Worm (Caenorhabditis elegans) whole organism, L4 larva: ENCODE data around the gene swp-1.
A peak's percentile ranks its signal among the peaks of the same experiment; 100 is the strongest.

ENCODE experiments used
- D1046.2 ChIP-seq: fragments of 200-800 bp; sonication (Bioruptor generic); IDR thresholded peaks from 2 replicates; pipeline ENCODE4 v1.3.6; 2022; ENCODE audit warnings: missing genetic modification characterization, missing compliant biosample characterization
- F26F4.8 ChIP-seq: fragments of 200-800 bp; sonication (Bioruptor generic); conservative IDR thresholded peaks from 2 replicates; pipeline ENCODE4 v1.3.6; 2022; ENCODE audit warnings: missing genetic modification characterization, missing compliant biosample characterization
- F44E2.7 ChIP-seq: fragments of 200-800 bp; sonication (Bioruptor generic); IDR thresholded peaks from 2 replicates; pipeline ENCODE4 v2.1.2; 2022; ENCODE audit warnings: missing genetic modification characterization, missing compliant biosample characterization
- T26A8.4 ChIP-seq: fragments of 200-800 bp; sonication (Bioruptor generic); IDR thresholded peaks from 2 replicates; pipeline ENCODE4 v1.3.6; 2022; ENCODE audit warnings: missing genetic modification characterization, missing compliant biosample characterization
- Y105C5A.15 ChIP-seq: fragments of 200-800 bp; sonication (Bioruptor generic); IDR thresholded peaks from 2 replicates; pipeline ENCODE4 v1.3.6; 2022; ENCODE audit warnings: missing genetic modification characterization, missing compliant biosample characterization
- Y5F2A.4 ChIP-seq: fragments of 200-800 bp; sonication (Bioruptor generic); optimal IDR thresholded peaks from 2 replicates; lab custom pipeline; 2018; ENCODE audit warnings: mild to moderate bottlenecking, missing genetic modification characterization, missing compliant biosample characterization
- Y75B8A.6 ChIP-seq: fragments of 200-800 bp; sonication (Bioruptor generic); IDR thresholded peaks from 2 replicates; pipeline ENCODE4 v1.3.6; 2022; ENCODE audit warnings: missing genetic modification reagents, missing genetic modification characterization, missing compliant biosample characterization
- ZK337.2 ChIP-seq: fragments of 200-800 bp; sonication (Bioruptor generic); IDR thresholded peaks from 2 replicates; pipeline ENCODE4 v1.3.6; 2022; ENCODE audit warnings: missing genetic modification reagents, missing genetic modification characterization, missing compliant biosample characterization
- ZK546.5 ChIP-seq, 2 experiments: sonication (generic microtip); optimal IDR thresholded peaks; 2 replicates each; lab custom pipeline; 2017; ENCODE audit warnings: missing biosample characterization in 2 of 2, missing genetic modification characterization in 2 of 2
- arid-1 ChIP-seq: fragments of 200-800 bp; sonication (Bioruptor generic); conservative IDR thresholded peaks from 2 replicates; pipeline ENCODE4 v1.3.6; 2022; ENCODE audit warnings: missing genetic modification reagents, missing genetic modification characterization, missing compliant biosample characterization
- ceh-44 ChIP-seq: fragments of 200-800 bp; sonication (Bioruptor generic); IDR thresholded peaks from 2 replicates; pipeline ENCODE4 v1.3.6; 2022; ENCODE audit warnings: missing genetic modification reagents, missing genetic modification characterization, missing compliant biosample characterization
- ceh-62 ChIP-seq: sonication (generic microtip); optimal IDR thresholded peaks from 2 replicates; lab custom pipeline; 2017; ENCODE audit warnings: missing biosample characterization, missing genetic modification characterization
- cey-2 ChIP-seq: sonication (generic microtip); optimal IDR thresholded peaks from 3 replicates; lab custom pipeline; 2017; ENCODE audit warnings: missing genetic modification characterization, mild to moderate bottlenecking, missing compliant biosample characterization, antibody characterized with exemption, borderline replicate concordance; ENCODE audit not compliant: insufficient read depth
- daf-16 ChIP-seq, 3 experiments: sonication (generic microtip); optimal IDR thresholded peaks; 2 replicates each; lab custom pipeline; 2016 to 2017; ENCODE audit warnings: missing genetic modification characterization in 3 of 3, missing genetic modification reagents in 3 of 3, mild to moderate bottlenecking in 2 of 3, missing compliant biosample characterization in 2 of 3, missing biosample characterization in 1 of 3, moderate library complexity in 1 of 3
- dmd-9 ChIP-seq: fragments of 200-800 bp; sonication (Bioruptor generic); IDR thresholded peaks from 2 replicates; pipeline ENCODE4 v1.3.6; 2022; ENCODE audit warnings: missing genetic modification reagents, missing genetic modification characterization, missing compliant biosample characterization
- dpl-1 ChIP-seq: fragments of 150-350 bp; optimal IDR thresholded peaks from 2 replicates; lab custom pipeline; 2014; ENCODE audit warnings: missing biosample characterization, missing genetic modification reagents, missing genetic modification characterization
- duxl-1 ChIP-seq: sonication (generic microtip); optimal IDR thresholded peaks from 2 replicates; lab custom pipeline; 2016; ENCODE audit warnings: mild to moderate bottlenecking, missing genetic modification characterization, moderate library complexity, missing compliant biosample characterization; ENCODE audit not compliant: poor library complexity
- dve-1 ChIP-seq: sonication (generic microtip); optimal IDR thresholded peaks from 2 replicates; lab custom pipeline; 2017; ENCODE audit warnings: antibody characterized with exemption, mild to moderate bottlenecking, missing genetic modification characterization, missing compliant biosample characterization; ENCODE audit not compliant: insufficient read depth
- egl-27 ChIP-seq: sonication (generic microtip); optimal IDR thresholded peaks from 3 replicates; lab custom pipeline; 2017; ENCODE audit warnings: missing biosample characterization, missing genetic modification reagents, missing genetic modification characterization
- fos-1 ChIP-seq: fragments of 150-350 bp; optimal IDR thresholded peaks from 2 replicates; lab custom pipeline; 2014; ENCODE audit warnings: missing biosample characterization, missing genetic modification characterization
- hlh-11 ChIP-seq: fragments of 200-800 bp; sonication (Bioruptor generic); optimal IDR thresholded peaks from 2 replicates; lab custom pipeline; 2018; ENCODE audit warnings: mild to moderate bottlenecking, missing genetic modification characterization, missing compliant biosample characterization
- hlh-30 ChIP-seq: sonication (generic microtip); optimal IDR thresholded peaks from 2 replicates; lab custom pipeline; 2017; ENCODE audit warnings: antibody characterized with exemption, mild to moderate bottlenecking, missing genetic modification characterization, missing compliant biosample characterization; ENCODE audit not compliant: insufficient read depth
- jun-1 ChIP-seq: fragments of 150-350 bp; optimal IDR thresholded peaks from 2 replicates; lab custom pipeline; 2014; ENCODE audit warnings: missing biosample characterization, missing genetic modification reagents, missing genetic modification characterization
- lim-7 ChIP-seq: fragments of 200-800 bp; sonication (Bioruptor generic); IDR thresholded peaks from 2 replicates; pipeline ENCODE4 v1.3.6; 2022; ENCODE audit warnings: missing genetic modification characterization, missing compliant biosample characterization
- lin-15B ChIP-seq: fragments of 150-350 bp; sonication (generic microtip); optimal IDR thresholded peaks from 3 replicates; lab custom pipeline; 2014; ENCODE audit warnings: missing biosample characterization, missing genetic modification characterization
- madf-5 ChIP-seq, 2 experiments: fragments of 200-800 bp; sonication (Bioruptor generic); IDR thresholded peaks; 2 replicates each; pipeline ENCODE4 v1.3.6; 2022; ENCODE audit warnings: missing compliant biosample characterization in 2 of 2, missing genetic modification characterization in 2 of 2
- mdl-1 ChIP-seq, 2 experiments: fragments of 150-350 bp in 1 of 2; sonication (generic microtip) in 1 of 2; optimal IDR thresholded peaks; 2 replicates each; lab custom pipeline; 2014 to 2017; ENCODE audit warnings: missing biosample characterization in 2 of 2, missing genetic modification characterization in 2 of 2
- mdt-29 ChIP-seq: fragments of 200-800 bp; sonication (Bioruptor generic); IDR thresholded peaks from 2 replicates; pipeline ENCODE4 v1.3.6; 2022; ENCODE audit warnings: missing genetic modification reagents, missing genetic modification characterization, missing compliant biosample characterization
- mep-1 ChIP-seq: fragments of 150-350 bp; sonication (generic microtip); optimal IDR thresholded peaks from 3 replicates; lab custom pipeline; 2014; ENCODE audit warnings: missing biosample characterization, missing genetic modification characterization
- mes-2 ChIP-seq: sonication (generic microtip); optimal IDR thresholded peaks from 2 replicates; lab custom pipeline; 2016; ENCODE audit warnings: missing genotype, mild to moderate bottlenecking, missing genetic modification characterization, missing compliant biosample characterization; ENCODE audit not compliant: poor library complexity, severe bottlenecking
- mxl-3 ChIP-seq: fragments of 200-800 bp; sonication (Bioruptor generic); optimal IDR thresholded peaks from 2 replicates; lab custom pipeline; 2018; ENCODE audit warnings: mild to moderate bottlenecking, missing genetic modification characterization, missing compliant biosample characterization
- nhr-10 ChIP-seq: fragments of 150-350 bp; optimal IDR thresholded peaks from 2 replicates; lab custom pipeline; 2014; ENCODE audit warnings: missing biosample characterization, missing genetic modification characterization
- nhr-102 ChIP-seq: sonication (generic microtip); optimal IDR thresholded peaks from 2 replicates; lab custom pipeline; 2016; ENCODE audit warnings: mild to moderate bottlenecking, missing genetic modification characterization, moderate library complexity, missing compliant biosample characterization
- nhr-111 ChIP-seq: fragments of 200-800 bp; sonication (Bioruptor generic); optimal IDR thresholded peaks from 2 replicates; lab custom pipeline; 2018; ENCODE audit warnings: mild to moderate bottlenecking, missing genetic modification characterization, missing compliant biosample characterization
- nhr-237 ChIP-seq: sonication (generic microtip); optimal IDR thresholded peaks from 2 replicates; lab custom pipeline; 2017; ENCODE audit warnings: missing biosample characterization, missing genetic modification characterization
- nhr-25 ChIP-seq: sonication (generic microtip); optimal IDR thresholded peaks from 2 replicates; lab custom pipeline; 2017; ENCODE audit warnings: missing genetic modification characterization, mild to moderate bottlenecking, missing compliant biosample characterization, antibody characterized with exemption, moderate library complexity, borderline replicate concordance; ENCODE audit not compliant: insufficient read depth
- nhr-28 ChIP-seq: fragments of 150-350 bp; optimal IDR thresholded peaks from 2 replicates; lab custom pipeline; 2014; ENCODE audit warnings: missing biosample characterization, missing genetic modification characterization
- nhr-41 ChIP-seq: fragments of 200-800 bp; sonication (Bioruptor generic); IDR thresholded peaks from 2 replicates; pipeline ENCODE4 v1.3.6; 2022; ENCODE audit warnings: missing genetic modification reagents, missing genetic modification characterization, missing compliant biosample characterization
- nhr-48 ChIP-seq: sonication (generic microtip); optimal IDR thresholded peaks from 2 replicates; lab custom pipeline; 2016; ENCODE audit warnings: mild to moderate bottlenecking, missing genetic modification characterization, missing compliant biosample characterization
- nhr-76 ChIP-seq: fragments of 150-350 bp; optimal IDR thresholded peaks from 2 replicates; lab custom pipeline; 2014; ENCODE audit warnings: missing biosample characterization, missing genetic modification characterization
- pha-4 ChIP-seq, 2 experiments: fragments of 150-350 bp in 1 of 2; fragments of 200-800 bp in 1 of 2; sonication (Bioruptor generic) in 1 of 2; IDR thresholded peaks in 1 of 2; optimal IDR thresholded peaks in 1 of 2; 2 replicates each; pipeline versions ENCODE4 v1.3.6 to Lab custom; 2014 to 2022; ENCODE audit warnings: missing genetic modification characterization in 2 of 2, missing genetic modification reagents in 2 of 2, missing biosample characterization in 1 of 2, missing compliant biosample characterization in 1 of 2
- rbr-2 ChIP-seq: sonication (generic microtip); optimal IDR thresholded peaks from 2 replicates; lab custom pipeline; 2016; ENCODE audit warnings: missing genotype, missing genetic modification characterization, missing compliant biosample characterization
- set-16 ChIP-seq: fragments of 200-800 bp; sonication (Bioruptor generic); IDR thresholded peaks from 2 replicates; pipeline ENCODE4 v1.3.6; 2022; ENCODE audit warnings: missing genetic modification reagents, missing genetic modification characterization, missing compliant biosample characterization
- snpc-4 ChIP-seq: fragments of 150-350 bp; optimal IDR thresholded peaks from 2 replicates; lab custom pipeline; 2014; ENCODE audit warnings: missing biosample characterization, missing genetic modification characterization
- tra-1 ChIP-seq: fragments of 200-800 bp; sonication (Bioruptor generic); IDR thresholded peaks from 2 replicates; pipeline ENCODE4 v1.3.6; 2022; ENCODE audit warnings: missing genetic modification reagents, missing genetic modification characterization, missing compliant biosample characterization
- unc-130 ChIP-seq: sonication (generic microtip); optimal IDR thresholded peaks from 2 replicates; lab custom pipeline; 2016; ENCODE audit warnings: missing genetic modification reagents, missing genetic modification characterization, missing compliant biosample characterization
- unc-39 ChIP-seq: sonication (generic microtip); optimal IDR thresholded peaks from 2 replicates; lab custom pipeline; 2017; ENCODE audit warnings: missing biosample characterization, missing genetic modification characterization
- vab-7 ChIP-seq: fragments of 200-800 bp; sonication (Bioruptor generic); IDR thresholded peaks from 2 replicates; pipeline ENCODE4 v1.3.6; 2022; ENCODE audit warnings: missing genetic modification reagents, missing genetic modification characterization, missing compliant biosample characterization
- zag-1 ChIP-seq: fragments of 150-350 bp; optimal IDR thresholded peaks from 2 replicates; lab custom pipeline; 2014; ENCODE audit warnings: missing biosample characterization, missing genetic modification characterization
- zip-2 ChIP-seq: fragments of 150-350 bp; optimal IDR thresholded peaks from 2 replicates; lab custom pipeline; 2014; ENCODE audit warnings: missing biosample characterization, missing genetic modification characterization

swp-1 gene

DNA sequence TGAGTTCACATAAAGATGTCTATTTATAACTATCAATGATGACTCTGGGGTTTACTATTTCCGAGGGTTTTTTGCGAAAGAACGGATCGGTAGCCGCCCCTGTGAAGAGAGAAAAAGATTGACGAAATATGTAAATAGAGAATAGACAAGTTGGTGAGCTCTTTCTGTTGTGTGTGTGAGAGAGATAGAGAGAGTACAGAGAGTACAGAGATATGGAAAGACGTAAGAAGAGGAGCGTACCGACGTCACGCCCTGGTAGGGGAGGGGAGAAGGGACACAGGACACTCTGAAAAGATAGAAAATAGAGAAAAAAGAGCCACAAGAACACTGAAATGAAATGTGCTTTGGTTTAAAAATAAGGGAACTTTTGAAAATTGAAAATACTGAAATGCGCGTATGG lies 17.1 kb downstream of the swp-1 start (continued):
- TF ChIP-seq dmd-9 (GFP tag; lab: Robert Waterston, UW) (no peak), nhr-28 (tag; lab: Kevin White, UChicago) (peak; percentile 40), dpl-1 (GFP tag; lab: Kevin White, UChicago) (peak; percentile 30), Y75B8A.6 (GFP tag; lab: Robert Waterston, UW) (no peak), rbr-2 (peak; percentile 44), zip-2 (tag; lab: Kevin White, UChicago) (no peak), nhr-76 (no peak), tra-1 (GFP tag; lab: Robert Waterston, UW) (no peak), unc-130 (GFP tag; lab: Kevin White, UChicago) (no peak), jun-1 (tag; lab: Kevin White, UChicago) (no peak), dve-1 (peak; percentile 73), hlh-11 (tag; lab: Kevin White, UChicago) (peak; percentile 52), mdl-1 (tag; optimal IDR thresholded peaks at IDR 0.05; lab: Kevin White, UChicago) (peak in 1 of 2 experiments; percentile 51), lim-7 (GFP tag; lab: Robert Waterston, UW) (no peak), ZK546.5 (tag; optimal IDR thresholded peaks at IDR 0.05; lab: Kevin White, UChicago) (no peak), nhr-41 (GFP tag; lab: Robert Waterston, UW) (no peak), F26F4.8 (GFP tag; lab: Robert Waterston, UW) (no peak), daf-16 (GFP tag; optimal IDR thresholded peaks at IDR 0.05; lab: Kevin White, UChicago) (no peak), daf-16 (tag; optimal IDR thresholded peaks at IDR 0.05; lab: Kevin White, UChicago) (peak; percentile 58), egl-27 (tag; lab: Kevin White, UChicago) (no peak), unc-39 (tag; lab: Kevin White, UChicago) (no peak), nhr-48 (tag; lab: Kevin White, UChicago) (no peak), nhr-25 (tag; lab: Kevin White, UChicago) (no peak), mdt-29 (GFP tag; lab: Robert Waterston, UW) (no peak), nhr-237 (no peak), mes-2 (peak; percentile 47), Y105C5A.15 (GFP tag; lab: Robert Waterston, UW) (no peak), pha-4 (GFP tag; IDR thresholded peaks at IDR 0.05; lab: Robert Waterston, UW) (no peak), pha-4 (tag; optimal IDR thresholded peaks at IDR 0.05; lab: Kevin White, UChicago) (peak; percentile 73), cey-2 (tag; lab: Kevin White, UChicago) (no peak), Y5F2A.4 (GFP tag; lab: Kevin White, UChicago) (no peak), nhr-10 (no peak), ceh-44 (GFP tag; lab: Robert Waterston, UW) (no peak), arid-1 (GFP tag; lab: Robert Waterston, UW) (no peak), F44E2.7 (no peak), duxl-1 (no peak), ZK337.2 (GFP tag; lab: Robert Waterston, UW) (no peak), ceh-62 (tag; lab: Kevin White, UChicago) (no peak), nhr-102 (tag; lab: Kevin White, UChicago) (no peak), nhr-111 (GFP tag; lab: Kevin White, UChicago) (no peak), zag-1 (tag; lab: Kevin White, UChicago) (no peak), madf-5 (GFP tag; IDR thresholded peaks at IDR 0.05; lab: Robert Waterston, UW) (no peak), D1046.2 (GFP tag; lab: Robert Waterston, UW) (no peak), fos-1 (tag; lab: Kevin White, UChicago) (no peak), lin-15B (tag; lab: Kevin White, UChicago) (no peak), mep-1 (peak; percentile 66), T26A8.4 (peak; percentile 35; the same call in 1 of the 2 replicates), vab-7 (GFP tag; lab: Robert Waterston, UW) (no peak), snpc-4 (no peak), mxl-3 (GFP tag; lab: Kevin White, UChicago) (no peak), hlh-30 (peak; percentile 76), set-16 (no peak)
